Worm (Caenorhabditis elegans): ENCODE data around the gene C14B9.8.

Gene C14B9.8

DNA sequence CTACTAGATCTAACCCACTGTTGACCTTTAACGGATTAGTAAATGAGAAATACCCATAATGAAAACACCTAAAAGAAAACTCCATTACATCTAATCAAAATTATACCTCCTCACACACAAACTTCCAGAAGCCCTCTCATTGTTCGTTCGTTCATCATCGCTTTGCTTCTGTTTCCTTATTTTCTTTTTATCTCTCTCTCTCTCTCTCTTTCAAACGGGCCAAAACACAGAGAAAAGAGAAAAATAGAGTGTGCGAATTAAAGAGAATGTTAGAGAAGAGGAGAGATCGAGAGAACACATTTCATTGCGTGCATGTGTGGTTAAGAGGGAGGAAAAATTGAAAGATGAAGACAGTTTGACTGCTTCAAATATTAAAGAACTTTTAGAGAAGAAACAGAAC is 20.1 kb downstream of the C14B9.8 start:
- peak; percentile 37 for TF ChIP-seq lin-15B (tag; optimal IDR thresholded peaks at IDR 0.05)
- TF ChIP-seq nhr-23 (tag; optimal IDR thresholded peaks at IDR 0.05): peak; percentile 86
- peak; percentile 65 for TF ChIP-seq skn-1 (tag; optimal IDR thresholded peaks at IDR 0.05)
- TF ChIP-seq sea-2 (GFP tag; optimal IDR thresholded peaks at IDR 0.05): no peak
- TF ChIP-seq egl-5 (tag; optimal IDR thresholded peaks at IDR 0.05): peak; percentile 89
- peak; percentile 11 for TF ChIP-seq hmg-11 (tag; optimal IDR thresholded peaks at IDR 0.05)
- TF ChIP-seq nhr-77 (tag; optimal IDR thresholded peaks at IDR 0.05): no peak
- TF ChIP-seq elt-2 (tag; optimal IDR thresholded peaks at IDR 0.05): peak; percentile 48
- no peak for TF ChIP-seq elt-3 (tag; optimal IDR thresholded peaks at IDR 0.05)
- no peak for TF ChIP-seq ztf-4 (tag; optimal IDR thresholded peaks at IDR 0.05)
- no peak for TF ChIP-seq nhr-67 (tag; optimal IDR thresholded peaks at IDR 0.05)
- peak; percentile 60 for TF ChIP-seq pqm-1 (tag; optimal IDR thresholded peaks at IDR 0.05)
- TF ChIP-seq fos-1 (tag; optimal IDR thresholded peaks at IDR 0.05): no peak
- peak; percentile 20 for TF ChIP-seq lin-39 (tag; optimal IDR thresholded peaks at IDR 0.05)
- no peak for TF ChIP-seq ama-1 (optimal IDR thresholded peaks at IDR 0.05)
- TF ChIP-seq aly-2 (tag; optimal IDR thresholded peaks at IDR 0.05): no peak
- no peak for TF ChIP-seq nhr-43 (tag; optimal IDR thresholded peaks at IDR 0.05; ENCODE audit: poor library complexity, severe bottlenecking)
- TF ChIP-seq mdl-1 (tag; optimal IDR thresholded peaks at IDR 0.05): peak; percentile 31
- TF ChIP-seq nhr-28 (tag; optimal IDR thresholded peaks at IDR 0.05): no peak
- TF ChIP-seq egl-27 (tag; optimal IDR thresholded peaks at IDR 0.05): no peak
- no peak for TF ChIP-seq tbx-2 (tag; optimal IDR thresholded peaks at IDR 0.05)
- TF ChIP-seq mml-1 (tag; optimal IDR thresholded peaks at IDR 0.05): no peak
- no peak for TF ChIP-seq R02D3.7 (tag; optimal IDR thresholded peaks at IDR 0.05)
- no peak for TF ChIP-seq nhr-12 (tag; optimal IDR thresholded peaks at IDR 0.05)
- no peak for TF ChIP-seq lsy-12 (tag; optimal IDR thresholded peaks at IDR 0.05)
- no peak for TF ChIP-seq ceh-82 (tag; optimal IDR thresholded peaks at IDR 0.05)
- no peak for TF ChIP-seq daf-12 (tag; optimal IDR thresholded peaks at IDR 0.05)
- TF ChIP-seq unc-39 (tag; optimal IDR thresholded peaks at IDR 0.05): no peak
- TF ChIP-seq ceh-28 (tag; optimal IDR thresholded peaks at IDR 0.05): peak; percentile 41
- TF ChIP-seq fkh-2 (tag; optimal IDR thresholded peaks at IDR 0.05): no peak
- no peak for TF ChIP-seq ceh-9 (tag; optimal IDR thresholded peaks at IDR 0.05)
- peak; percentile 21 for TF ChIP-seq elt-1 (tag; optimal IDR thresholded peaks at IDR 0.05)
- peak; percentile 79 for TF ChIP-seq pha-4 (tag; optimal IDR thresholded peaks at IDR 0.05)
- TF ChIP-seq ceh-16 (tag; optimal IDR thresholded peaks at IDR 0.05): no peak
- TF ChIP-seq ztf-11 (tag; optimal IDR thresholded peaks at IDR 0.05): no peak
- peak; percentile 25 for TF ChIP-seq nhr-25 (tag; optimal IDR thresholded peaks at IDR 0.05)
- TF ChIP-seq ZK546.5 (tag; optimal IDR thresholded peaks at IDR 0.05): no peak
- no peak for TF ChIP-seq nhr-11 (tag; optimal IDR thresholded peaks at IDR 0.05)
- no peak for TF ChIP-seq unc-62 (GFP tag; optimal IDR thresholded peaks at IDR 0.05)
- TF ChIP-seq nhr-237 (tag; optimal IDR thresholded peaks at IDR 0.05): no peak
- TF ChIP-seq snpc-4 (tag; optimal IDR thresholded peaks at IDR 0.05): peak; percentile 38
- peak; percentile 67 for TF ChIP-seq fkh-10 (GFP tag; optimal IDR thresholded peaks at IDR 0.05)
- TF ChIP-seq jun-1 (tag; optimal IDR thresholded peaks at IDR 0.05): peak; percentile 50
- TF ChIP-seq nfya-1 (tag; optimal IDR thresholded peaks at IDR 0.05; ENCODE audit: insufficient read depth): peak; percentile 91
- no peak for TF ChIP-seq zag-1 (tag; optimal IDR thresholded peaks at IDR 0.05)
- TF ChIP-seq nhr-76 (tag; optimal IDR thresholded peaks at IDR 0.05): no peak
- TF ChIP-seq eor-1 (tag; optimal IDR thresholded peaks at IDR 0.05): no peak

DNA sequence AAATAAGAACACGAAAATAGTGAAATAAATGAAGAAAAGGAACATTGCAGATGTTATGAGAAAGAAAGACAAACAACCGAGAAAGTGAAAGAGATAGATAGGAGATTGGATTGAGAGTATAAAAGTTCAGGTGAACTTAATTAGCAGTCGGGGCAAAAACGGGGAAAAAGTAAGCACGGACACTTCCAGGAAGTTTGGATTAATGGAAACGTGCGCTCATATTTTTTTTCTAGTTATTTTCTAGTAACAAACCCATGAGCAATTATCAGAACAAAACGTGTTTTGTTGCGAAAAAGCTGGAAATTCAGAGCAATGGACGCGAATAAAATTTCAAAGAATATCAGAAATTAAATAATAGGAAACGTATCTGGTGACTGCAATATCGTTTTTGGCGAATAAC is 22.5 kb downstream of the C14B9.8 start:
- TF ChIP-seq nfya-1 (tag; optimal IDR thresholded peaks at IDR 0.05; ENCODE audit: insufficient read depth) (no peak), nhr-43 (tag; optimal IDR thresholded peaks at IDR 0.05; ENCODE audit: poor library complexity, severe bottlenecking) (no peak), nhr-237 (tag; optimal IDR thresholded peaks at IDR 0.05) (no peak), zag-1 (tag; optimal IDR thresholded peaks at IDR 0.05) (no peak), aly-2 (tag; optimal IDR thresholded peaks at IDR 0.05) (no peak), nhr-76 (tag; optimal IDR thresholded peaks at IDR 0.05) (no peak), ceh-16 (tag; optimal IDR thresholded peaks at IDR 0.05) (no peak), pqm-1 (tag; optimal IDR thresholded peaks at IDR 0.05) (no peak), R02D3.7 (tag; optimal IDR thresholded peaks at IDR 0.05) (no peak), nhr-23 (tag; optimal IDR thresholded peaks at IDR 0.05) (no peak), lin-15B (tag; optimal IDR thresholded peaks at IDR 0.05) (no peak), ztf-11 (tag; optimal IDR thresholded peaks at IDR 0.05) (no peak), elt-3 (tag; optimal IDR thresholded peaks at IDR 0.05) (no peak), ama-1 (optimal IDR thresholded peaks at IDR 0.05) (no peak)

All from whole organism, L3 larva.